Fruit fly (Drosophila melanogaster) whole organism, prepupa: ENCODE results near the gene Girdin.
A peak's percentile ranks its signal among the peaks of the same experiment; 100 is the strongest.

ENCODE experiments used
- Blimp-1 ChIP-seq: fragments of 200-800 bp; sonication (Bioruptor generic); optimal IDR thresholded peaks from 3 replicates; lab custom pipeline; 2017; ENCODE audit warnings: missing biosample characterization, missing genetic modification characterization, mild to moderate bottlenecking, moderate library complexity, missing genetic modification reagents
- CG10631 ChIP-seq: fragments of 200-800 bp; sonication (Bioruptor generic); optimal IDR thresholded peaks from 2 replicates; lab custom pipeline; 2016; ENCODE audit warnings: missing biosample characterization, missing genetic modification characterization
- CG10669 ChIP-seq: fragments of 200-800 bp; sonication (Bioruptor generic); optimal IDR thresholded peaks from 3 replicates; lab custom pipeline; 2018; ENCODE audit warnings: missing biosample characterization, mild to moderate bottlenecking, missing genetic modification characterization, moderate library complexity
- CG11294 ChIP-seq: fragments of 200-800 bp; sonication (Bioruptor generic); IDR thresholded peaks from 2 replicates; pipeline ENCODE4 v1.3.6; 2022; ENCODE audit warnings: missing biosample characterization, missing genetic modification characterization
- CG11762 ChIP-seq: fragments of 200-800 bp; sonication (Bioruptor generic); optimal IDR thresholded peaks from 3 replicates; lab custom pipeline; 2016; ENCODE audit warnings: missing biosample characterization, missing genetic modification characterization; ENCODE audit not compliant: insufficient read depth
- CG11902 ChIP-seq: fragments of 200-800 bp; sonication (Bioruptor generic); optimal IDR thresholded peaks from 3 replicates; lab custom pipeline; 2016; ENCODE audit warnings: missing biosample characterization, missing genetic modification characterization
- CG1621 ChIP-seq: fragments of 200-800 bp; sonication (Bioruptor generic); optimal IDR thresholded peaks from 3 replicates; lab custom pipeline; 2018; ENCODE audit warnings: missing biosample characterization, mild to moderate bottlenecking, missing genetic modification characterization
- CG16779 ChIP-seq: fragments of 200-800 bp; sonication (Bioruptor generic); optimal IDR thresholded peaks from 3 replicates; lab custom pipeline; 2017; ENCODE audit warnings: missing biosample characterization, mild to moderate bottlenecking, missing genetic modification characterization
- CG3032 ChIP-seq: fragments of 200-800 bp; optimal IDR thresholded peaks from 2 replicates; lab custom pipeline; 2019; ENCODE audit warnings: missing biosample characterization, mild to moderate bottlenecking, missing genetic modification characterization, moderate library complexity
- CG31627 ChIP-seq: fragments of 200-800 bp; sonication (Bioruptor generic); optimal IDR thresholded peaks from 3 replicates; lab custom pipeline; 2016; ENCODE audit warnings: missing biosample characterization, missing genetic modification characterization
- CG32006 ChIP-seq: fragments of 200-800 bp; sonication (Bioruptor generic); optimal IDR thresholded peaks from 3 replicates; lab custom pipeline; 2017; ENCODE audit warnings: missing biosample characterization, mild to moderate bottlenecking, missing genetic modification characterization
- CG34406 ChIP-seq: fragments of 200-800 bp; sonication (Bioruptor generic); optimal IDR thresholded peaks from 3 replicates; lab custom pipeline; 2016; ENCODE audit warnings: missing biosample characterization, missing genetic modification characterization
- CG3919 ChIP-seq: fragments of 200-800 bp; sonication (Bioruptor generic); optimal IDR thresholded peaks from 3 replicates; lab custom pipeline; 2016; ENCODE audit warnings: missing biosample characterization, missing genetic modification characterization
- CG4318 ChIP-seq: fragments of 200-800 bp; sonication (Bioruptor generic); optimal IDR thresholded peaks from 3 replicates; lab custom pipeline; 2017; ENCODE audit warnings: missing biosample characterization, mild to moderate bottlenecking, missing genetic modification characterization
- CG6163 ChIP-seq: fragments of 200-800 bp; sonication (Bioruptor generic); IDR thresholded peaks from 3 replicates; pipeline ENCODE4 v1.3.6; 2022; ENCODE audit warnings: missing biosample characterization, missing genetic modification characterization
- CG6276 ChIP-seq: fragments of 200-800 bp; sonication (Bioruptor generic); optimal IDR thresholded peaks from 2 replicates; lab custom pipeline; 2017; ENCODE audit warnings: missing biosample characterization, mild to moderate bottlenecking, missing genetic modification characterization
- CG6792 ChIP-seq: fragments of 200-800 bp; sonication (Bioruptor generic); optimal IDR thresholded peaks from 3 replicates; lab custom pipeline; 2016; ENCODE audit warnings: missing biosample characterization, missing genetic modification characterization
- CG6808 ChIP-seq: fragments of 200-800 bp; sonication (Bioruptor generic); optimal IDR thresholded peaks from 3 replicates; lab custom pipeline; 2017; ENCODE audit warnings: missing biosample characterization, missing genetic modification characterization, mild to moderate bottlenecking, moderate library complexity, missing genetic modification reagents
- CG6854 ChIP-seq: fragments of 200-800 bp; sonication (Bioruptor generic); optimal IDR thresholded peaks from 2 replicates; lab custom pipeline; 2017; ENCODE audit warnings: missing biosample characterization, mild to moderate bottlenecking, missing genetic modification characterization
- CG7368 ChIP-seq: fragments of 200-800 bp; sonication (Bioruptor generic); optimal IDR thresholded peaks from 3 replicates; lab custom pipeline; 2016; ENCODE audit warnings: missing biosample characterization, missing genetic modification characterization
- CG8119 ChIP-seq: fragments of 200-800 bp; sonication (Bioruptor generic); IDR thresholded peaks from 3 replicates; pipeline ENCODE4 v1.3.6; 2022; ENCODE audit warnings: missing biosample characterization, missing genetic modification characterization
- CG8319 ChIP-seq: fragments of 200-800 bp; sonication (Bioruptor generic); optimal IDR thresholded peaks from 3 replicates; lab custom pipeline; 2016; ENCODE audit warnings: missing biosample characterization, missing genetic modification characterization
- CG8632 ChIP-seq: fragments of 200-800 bp; sonication (Bioruptor generic); optimal IDR thresholded peaks from 3 replicates; lab custom pipeline; 2016; ENCODE audit warnings: missing biosample characterization, missing genetic modification characterization
- CG9139 ChIP-seq: fragments of 200-800 bp; sonication (Bioruptor generic); optimal IDR thresholded peaks from 3 replicates; lab custom pipeline; 2017; ENCODE audit warnings: missing biosample characterization, mild to moderate bottlenecking, missing genetic modification characterization
- Eip75B ChIP-seq: fragments of 200-800 bp; sonication (Bioruptor generic); optimal IDR thresholded peaks from 3 replicates; lab custom pipeline; 2016; ENCODE audit warnings: missing biosample characterization, missing genetic modification characterization
- Ets21C ChIP-seq: fragments of 200-800 bp; sonication (Bioruptor generic); optimal IDR thresholded peaks from 3 replicates; lab custom pipeline; 2016; ENCODE audit warnings: missing biosample characterization, missing genetic modification characterization
- Ets96B ChIP-seq: fragments of 200-800 bp; optimal IDR thresholded peaks from 2 replicates; lab custom pipeline; 2019; ENCODE audit warnings: missing biosample characterization, mild to moderate bottlenecking, missing genetic modification characterization, moderate library complexity
- Gug ChIP-seq: fragments of 200-800 bp; sonication (Bioruptor generic); IDR thresholded peaks from 2 replicates; pipeline ENCODE4 v1.3.6; 2022; ENCODE audit warnings: missing biosample characterization, missing genetic modification characterization
- Hr38 ChIP-seq: sonication (Bioruptor generic); optimal IDR thresholded peaks from 2 replicates; lab custom pipeline; 2016; ENCODE audit warnings: missing biosample characterization, missing genetic modification characterization
- Hr39 ChIP-seq: fragments of 200-800 bp; sonication (Bioruptor generic); optimal IDR thresholded peaks from 2 replicates; lab custom pipeline; 2016; ENCODE audit warnings: missing biosample characterization, missing genetic modification characterization
- Hr4 ChIP-seq: fragments of 200-800 bp; sonication (Bioruptor generic); optimal IDR thresholded peaks from 3 replicates; lab custom pipeline; 2016; ENCODE audit warnings: missing biosample characterization, missing genetic modification characterization
- Lpt ChIP-seq: fragments of 200-800 bp; sonication (Bioruptor generic); optimal IDR thresholded peaks from 3 replicates; lab custom pipeline; 2016; ENCODE audit warnings: missing biosample characterization, missing genetic modification characterization
- Met ChIP-seq: fragments of 200-800 bp; sonication (Bioruptor generic); optimal IDR thresholded peaks from 3 replicates; lab custom pipeline; 2016; ENCODE audit warnings: missing biosample characterization, missing genetic modification characterization
- OdsH ChIP-seq: fragments of 200-800 bp; sonication (Bioruptor generic); optimal IDR thresholded peaks from 3 replicates; lab custom pipeline; 2016; ENCODE audit warnings: missing biosample characterization, missing genetic modification characterization
- Smox ChIP-seq: fragments of 200-800 bp; sonication (Bioruptor generic); optimal IDR thresholded peaks from 3 replicates; lab custom pipeline; 2016; ENCODE audit warnings: missing biosample characterization, missing genetic modification characterization
- Sox102F ChIP-seq: fragments of 200-800 bp; sonication (Bioruptor generic); optimal IDR thresholded peaks from 2 replicates; lab custom pipeline; 2016; ENCODE audit warnings: missing biosample characterization, mild to moderate bottlenecking, missing genetic modification characterization
- Sox15 ChIP-seq: fragments of 200-800 bp; sonication (Bioruptor generic); optimal IDR thresholded peaks from 3 replicates; lab custom pipeline; 2016; ENCODE audit warnings: missing biosample characterization, missing genetic modification characterization
- achi ChIP-seq: fragments of 200-800 bp; sonication (Bioruptor generic); optimal IDR thresholded peaks from 3 replicates; lab custom pipeline; 2016; ENCODE audit warnings: missing biosample characterization, missing genetic modification characterization
- acj6 ChIP-seq: fragments of 200-800 bp; sonication (Bioruptor generic); optimal IDR thresholded peaks from 3 replicates; lab custom pipeline; 2016; ENCODE audit warnings: missing biosample characterization, missing genetic modification characterization
- dac ChIP-seq: fragments of 200-800 bp; sonication (Bioruptor generic); optimal IDR thresholded peaks from 2 replicates; lab custom pipeline; 2017; ENCODE audit warnings: missing biosample characterization, mild to moderate bottlenecking, missing genetic modification characterization
- dsx ChIP-seq: fragments of 200-800 bp; optimal IDR thresholded peaks from 3 replicates; lab custom pipeline; 2019; ENCODE audit warnings: missing biosample characterization, mild to moderate bottlenecking, missing genetic modification characterization, moderate library complexity; ENCODE audit not compliant: poor library complexity, severe bottlenecking
- eg ChIP-seq: fragments of 200-800 bp; sonication (Bioruptor generic); IDR thresholded peaks from 3 replicates; pipeline ENCODE4 v1.3.6; 2022; ENCODE audit warnings: missing biosample characterization, missing genetic modification characterization
- esn ChIP-seq: fragments of 200-800 bp; sonication (Bioruptor generic); optimal IDR thresholded peaks from 2 replicates; lab custom pipeline; 2016; ENCODE audit warnings: missing biosample characterization, mild to moderate bottlenecking, missing genetic modification characterization, moderate library complexity
- fd59A ChIP-seq: fragments of 200-800 bp; sonication (Bioruptor generic); optimal IDR thresholded peaks from 2 replicates; lab custom pipeline; 2017; ENCODE audit warnings: missing biosample characterization, mild to moderate bottlenecking, missing genetic modification characterization, missing genetic modification reagents
- fkh ChIP-seq: fragments of 200-800 bp; sonication (Bioruptor generic); optimal IDR thresholded peaks from 3 replicates; lab custom pipeline; 2017; ENCODE audit warnings: missing biosample characterization, mild to moderate bottlenecking, missing genetic modification characterization, moderate library complexity
- lz ChIP-seq: fragments of 200-800 bp; sonication (Bioruptor generic); optimal IDR thresholded peaks from 3 replicates; lab custom pipeline; 2016; ENCODE audit warnings: missing biosample characterization, missing genetic modification characterization
- net ChIP-seq: fragments of 200-800 bp; sonication (Bioruptor generic); optimal IDR thresholded peaks from 3 replicates; lab custom pipeline; 2016; ENCODE audit warnings: missing biosample characterization, missing genetic modification characterization
- spab ChIP-seq: fragments of 200-800 bp; sonication (Bioruptor generic); optimal IDR thresholded peaks from 2 replicates; lab custom pipeline; 2017; ENCODE audit warnings: missing biosample characterization, mild to moderate bottlenecking, missing genetic modification characterization, missing genetic modification reagents
- ss ChIP-seq, 2 experiments: fragments of 200-800 bp; sonication (Bioruptor generic); optimal IDR thresholded peaks; 2 replicates in 1 of 2; 3 replicates in 1 of 2; lab custom pipeline; 2017 to 2018; ENCODE audit warnings: mild to moderate bottlenecking in 2 of 2, missing biosample characterization in 2 of 2, missing genetic modification characterization in 2 of 2, moderate library complexity in 1 of 2
- svp ChIP-seq: fragments of 200-800 bp; sonication (Bioruptor generic); peaks from one replicate; lab custom pipeline; 2016; ENCODE audit warnings: missing biosample characterization, missing genetic modification characterization
- topi ChIP-seq: fragments of 200-800 bp; sonication (Bioruptor generic); optimal IDR thresholded peaks from 3 replicates; lab custom pipeline; 2016; ENCODE audit warnings: missing biosample characterization, missing genetic modification characterization
- vri ChIP-seq: fragments of 200-800 bp; sonication (Bioruptor generic); optimal IDR thresholded peaks from 3 replicates; lab custom pipeline; 2016; ENCODE audit warnings: missing biosample characterization, mild to moderate bottlenecking, missing genetic modification characterization

The Girdin gene

DNA sequence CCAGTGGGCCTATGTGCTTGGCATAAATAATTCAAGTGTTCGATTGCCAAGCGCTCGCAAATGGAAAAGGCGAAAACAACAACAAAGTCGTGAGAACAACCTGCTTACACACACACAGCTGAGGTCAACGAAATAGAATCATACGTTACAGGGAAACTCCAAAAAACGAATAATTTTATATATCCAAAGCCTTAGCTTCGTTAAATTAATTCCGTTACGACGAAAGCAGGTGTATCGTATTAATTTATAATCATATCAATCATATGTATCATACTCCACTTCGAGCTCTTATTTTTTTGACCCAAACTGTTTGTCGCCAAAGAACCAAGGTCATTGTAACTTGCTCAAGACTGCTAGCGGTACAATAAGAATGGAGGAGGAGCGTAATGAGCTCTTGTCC, 744 bp downstream of the Girdin start:
- TF ChIP-seq Blimp-1 (peak; percentile 76), CG16779 (peak; percentile 82), eg (GFP tag; lab: Robert Waterston, UW) (peak; percentile 95), acj6 (GFP tag; lab: Kevin White, UChicago) (peak; percentile 89), CG1621 (tag; lab: Kevin White, UChicago) (peak; percentile 92), Eip75B (GFP tag; lab: Kevin White, UChicago) (peak; percentile 96), CG3032 (tag; lab: Kevin White, UChicago) (peak; percentile 91), svp (GFP tag; lab: Kevin White, UChicago) (no peak), Ets96B (tag; lab: Kevin White, UChicago) (peak; percentile 95), CG34406 (GFP tag; lab: Kevin White, UChicago) (peak; percentile 89), Sox15 (peak; percentile 77), Smox (GFP tag; lab: Kevin White, UChicago) (no peak), CG6808 (peak; percentile 91), esn (GFP tag; lab: Kevin White, UChicago) (peak; percentile 94), CG10631 (GFP tag; lab: Kevin White, UChicago) (no peak), Met (peak; percentile 93), CG10669 (GFP tag; lab: Kevin White, UChicago) (peak; percentile 93), vri (GFP tag; lab: Kevin White, UChicago) (no peak), CG8319 (peak; percentile 85), dac (GFP tag; lab: Kevin White, UChicago) (peak; percentile 35), OdsH (no peak), CG11902 (GFP tag; lab: Kevin White, UChicago) (peak; percentile 83), CG6276 (GFP tag; lab: Kevin White, UChicago) (no peak), CG4318 (GFP tag; lab: Kevin White, UChicago) (no peak), CG7368 (peak; percentile 88), net (GFP tag; lab: Kevin White, UChicago) (peak; percentile 87), CG8632 (peak; percentile 90), CG8119 (GFP tag; lab: Robert Waterston, UW) (peak; percentile 84), CG11294 (GFP tag; lab: Robert Waterston, UW) (peak; percentile 78), CG31627 (GFP tag; lab: Kevin White, UChicago) (peak; percentile 91), CG6163 (peak; percentile 96), CG6792 (GFP tag; lab: Kevin White, UChicago) (peak; percentile 93), lz (GFP tag; lab: Kevin White, UChicago) (peak; percentile 93), CG3919 (GFP tag; lab: Kevin White, UChicago) (peak; percentile 94), topi (GFP tag; lab: Kevin White, UChicago) (peak; percentile 94), Hr38 (no peak), spab (GFP tag; lab: Kevin White, UChicago) (peak; percentile 92), Gug (peak; percentile 86), CG9139 (peak; percentile 86), fd59A (GFP tag; lab: Kevin White, UChicago) (peak; percentile 85), achi (GFP tag; lab: Kevin White, UChicago) (no peak), Sox102F (no peak), CG6854 (GFP tag; lab: Kevin White, UChicago) (peak; percentile 89), CG32006 (peak; percentile 85), Hr39 (GFP tag; lab: Kevin White, UChicago) (peak; percentile 95), ss (GFP tag; optimal IDR thresholded peaks at IDR 0.05; lab: Kevin White, UChicago) (peak in 1 of 2 experiments; percentile 89), Ets21C (peak; percentile 88), Hr4 (peak; percentile 75), dsx (GFP tag; lab: Kevin White, UChicago) (peak; percentile 94), CG11762 (peak; percentile 83), fkh (GFP tag; lab: Kevin White, UChicago) (no peak), Lpt (GFP tag; lab: Kevin White, UChicago) (peak; percentile 76)
